Fruit fly (Drosophila melanogaster) whole organism, prepupa: Measurements from ENCODE around the gene Nup93-1.

Experiments used
- Blimp-1 ChIP-seq: fragments of 200-800 bp; sonication (Bioruptor generic); optimal IDR thresholded peaks from 3 replicates; lab custom pipeline; 2017; ENCODE audit warnings: missing biosample characterization, missing genetic modification characterization, mild to moderate bottlenecking, moderate library complexity, missing genetic modification reagents
- CG10669 ChIP-seq: fragments of 200-800 bp; sonication (Bioruptor generic); optimal IDR thresholded peaks from 3 replicates; lab custom pipeline; 2018; ENCODE audit warnings: missing biosample characterization, mild to moderate bottlenecking, missing genetic modification characterization, moderate library complexity
- CG11294 ChIP-seq: fragments of 200-800 bp; sonication (Bioruptor generic); IDR thresholded peaks from 2 replicates; pipeline ENCODE4 v1.3.6; 2022; ENCODE audit warnings: missing biosample characterization, missing genetic modification characterization
- CG11762 ChIP-seq: fragments of 200-800 bp; sonication (Bioruptor generic); optimal IDR thresholded peaks from 3 replicates; lab custom pipeline; 2016; ENCODE audit warnings: missing biosample characterization, missing genetic modification characterization; ENCODE audit not compliant: insufficient read depth
- CG11902 ChIP-seq: fragments of 200-800 bp; sonication (Bioruptor generic); optimal IDR thresholded peaks from 3 replicates; lab custom pipeline; 2016; ENCODE audit warnings: missing biosample characterization, missing genetic modification characterization
- CG15336 ChIP-seq: fragments of 200-800 bp; sonication (Bioruptor generic); IDR thresholded peaks from 2 replicates; pipeline ENCODE4 v1.3.6; 2022; ENCODE audit warnings: missing biosample characterization, missing genetic modification characterization
- CG1621 ChIP-seq: fragments of 200-800 bp; sonication (Bioruptor generic); optimal IDR thresholded peaks from 3 replicates; lab custom pipeline; 2018; ENCODE audit warnings: missing biosample characterization, mild to moderate bottlenecking, missing genetic modification characterization
- CG16779 ChIP-seq: fragments of 200-800 bp; sonication (Bioruptor generic); optimal IDR thresholded peaks from 3 replicates; lab custom pipeline; 2017; ENCODE audit warnings: missing biosample characterization, mild to moderate bottlenecking, missing genetic modification characterization
- CG3032 ChIP-seq: fragments of 200-800 bp; optimal IDR thresholded peaks from 2 replicates; lab custom pipeline; 2019; ENCODE audit warnings: missing biosample characterization, mild to moderate bottlenecking, missing genetic modification characterization, moderate library complexity
- CG31627 ChIP-seq: fragments of 200-800 bp; sonication (Bioruptor generic); optimal IDR thresholded peaks from 3 replicates; lab custom pipeline; 2016; ENCODE audit warnings: missing biosample characterization, missing genetic modification characterization
- CG34406 ChIP-seq: fragments of 200-800 bp; sonication (Bioruptor generic); optimal IDR thresholded peaks from 3 replicates; lab custom pipeline; 2016; ENCODE audit warnings: missing biosample characterization, missing genetic modification characterization
- CG3919 ChIP-seq: fragments of 200-800 bp; sonication (Bioruptor generic); optimal IDR thresholded peaks from 3 replicates; lab custom pipeline; 2016; ENCODE audit warnings: missing biosample characterization, missing genetic modification characterization
- CG6163 ChIP-seq: fragments of 200-800 bp; sonication (Bioruptor generic); IDR thresholded peaks from 3 replicates; pipeline ENCODE4 v1.3.6; 2022; ENCODE audit warnings: missing biosample characterization, missing genetic modification characterization
- CG6276 ChIP-seq: fragments of 200-800 bp; sonication (Bioruptor generic); optimal IDR thresholded peaks from 2 replicates; lab custom pipeline; 2017; ENCODE audit warnings: missing biosample characterization, mild to moderate bottlenecking, missing genetic modification characterization
- CG6808 ChIP-seq: fragments of 200-800 bp; sonication (Bioruptor generic); optimal IDR thresholded peaks from 3 replicates; lab custom pipeline; 2017; ENCODE audit warnings: missing biosample characterization, missing genetic modification characterization, mild to moderate bottlenecking, moderate library complexity, missing genetic modification reagents
- CG7368 ChIP-seq: fragments of 200-800 bp; sonication (Bioruptor generic); optimal IDR thresholded peaks from 3 replicates; lab custom pipeline; 2016; ENCODE audit warnings: missing biosample characterization, missing genetic modification characterization
- CG8119 ChIP-seq: fragments of 200-800 bp; sonication (Bioruptor generic); IDR thresholded peaks from 3 replicates; pipeline ENCODE4 v1.3.6; 2022; ENCODE audit warnings: missing biosample characterization, missing genetic modification characterization
- CG8319 ChIP-seq: fragments of 200-800 bp; sonication (Bioruptor generic); optimal IDR thresholded peaks from 3 replicates; lab custom pipeline; 2016; ENCODE audit warnings: missing biosample characterization, missing genetic modification characterization
- CG8632 ChIP-seq: fragments of 200-800 bp; sonication (Bioruptor generic); optimal IDR thresholded peaks from 3 replicates; lab custom pipeline; 2016; ENCODE audit warnings: missing biosample characterization, missing genetic modification characterization
- CG9139 ChIP-seq: fragments of 200-800 bp; sonication (Bioruptor generic); optimal IDR thresholded peaks from 3 replicates; lab custom pipeline; 2017; ENCODE audit warnings: missing biosample characterization, mild to moderate bottlenecking, missing genetic modification characterization
- Eip75B ChIP-seq: fragments of 200-800 bp; sonication (Bioruptor generic); optimal IDR thresholded peaks from 3 replicates; lab custom pipeline; 2016; ENCODE audit warnings: missing biosample characterization, missing genetic modification characterization
- Eip78C ChIP-seq: fragments of 200-800 bp; sonication (Bioruptor generic); peaks from one replicate; lab custom pipeline; 2016; ENCODE audit warnings: missing biosample characterization, missing genetic modification characterization
- Ets96B ChIP-seq: fragments of 200-800 bp; optimal IDR thresholded peaks from 2 replicates; lab custom pipeline; 2019; ENCODE audit warnings: missing biosample characterization, mild to moderate bottlenecking, missing genetic modification characterization, moderate library complexity
- Gug ChIP-seq: fragments of 200-800 bp; sonication (Bioruptor generic); IDR thresholded peaks from 2 replicates; pipeline ENCODE4 v1.3.6; 2022; ENCODE audit warnings: missing biosample characterization, missing genetic modification characterization
- Hr38 ChIP-seq: sonication (Bioruptor generic); optimal IDR thresholded peaks from 2 replicates; lab custom pipeline; 2016; ENCODE audit warnings: missing biosample characterization, missing genetic modification characterization
- Hr39 ChIP-seq: fragments of 200-800 bp; sonication (Bioruptor generic); optimal IDR thresholded peaks from 2 replicates; lab custom pipeline; 2016; ENCODE audit warnings: missing biosample characterization, missing genetic modification characterization
- Hr4 ChIP-seq: fragments of 200-800 bp; sonication (Bioruptor generic); optimal IDR thresholded peaks from 3 replicates; lab custom pipeline; 2016; ENCODE audit warnings: missing biosample characterization, missing genetic modification characterization
- Lpt ChIP-seq: fragments of 200-800 bp; sonication (Bioruptor generic); optimal IDR thresholded peaks from 3 replicates; lab custom pipeline; 2016; ENCODE audit warnings: missing biosample characterization, missing genetic modification characterization
- Met ChIP-seq: fragments of 200-800 bp; sonication (Bioruptor generic); optimal IDR thresholded peaks from 3 replicates; lab custom pipeline; 2016; ENCODE audit warnings: missing biosample characterization, missing genetic modification characterization
- OdsH ChIP-seq: fragments of 200-800 bp; sonication (Bioruptor generic); optimal IDR thresholded peaks from 3 replicates; lab custom pipeline; 2016; ENCODE audit warnings: missing biosample characterization, missing genetic modification characterization
- Smox ChIP-seq: fragments of 200-800 bp; sonication (Bioruptor generic); optimal IDR thresholded peaks from 3 replicates; lab custom pipeline; 2016; ENCODE audit warnings: missing biosample characterization, missing genetic modification characterization
- Sox102F ChIP-seq: fragments of 200-800 bp; sonication (Bioruptor generic); optimal IDR thresholded peaks from 2 replicates; lab custom pipeline; 2016; ENCODE audit warnings: missing biosample characterization, mild to moderate bottlenecking, missing genetic modification characterization
- Sox15 ChIP-seq: fragments of 200-800 bp; sonication (Bioruptor generic); optimal IDR thresholded peaks from 3 replicates; lab custom pipeline; 2016; ENCODE audit warnings: missing biosample characterization, missing genetic modification characterization
- achi ChIP-seq: fragments of 200-800 bp; sonication (Bioruptor generic); optimal IDR thresholded peaks from 3 replicates; lab custom pipeline; 2016; ENCODE audit warnings: missing biosample characterization, missing genetic modification characterization
- acj6 ChIP-seq: fragments of 200-800 bp; sonication (Bioruptor generic); optimal IDR thresholded peaks from 3 replicates; lab custom pipeline; 2016; ENCODE audit warnings: missing biosample characterization, missing genetic modification characterization
- cyc ChIP-seq: fragments of 200-800 bp; sonication (Bioruptor generic); optimal IDR thresholded peaks from 3 replicates; lab custom pipeline; 2016; ENCODE audit warnings: missing biosample characterization, missing genetic modification characterization
- eg ChIP-seq: fragments of 200-800 bp; sonication (Bioruptor generic); IDR thresholded peaks from 3 replicates; pipeline ENCODE4 v1.3.6; 2022; ENCODE audit warnings: missing biosample characterization, missing genetic modification characterization
- esn ChIP-seq: fragments of 200-800 bp; sonication (Bioruptor generic); optimal IDR thresholded peaks from 2 replicates; lab custom pipeline; 2016; ENCODE audit warnings: missing biosample characterization, mild to moderate bottlenecking, missing genetic modification characterization, moderate library complexity
- fd59A ChIP-seq: fragments of 200-800 bp; sonication (Bioruptor generic); optimal IDR thresholded peaks from 2 replicates; lab custom pipeline; 2017; ENCODE audit warnings: missing biosample characterization, mild to moderate bottlenecking, missing genetic modification characterization, missing genetic modification reagents
- fd85E ChIP-seq: fragments of 200-800 bp; sonication (Bioruptor generic); optimal IDR thresholded peaks from 3 replicates; lab custom pipeline; 2016; ENCODE audit warnings: missing biosample characterization, missing genetic modification characterization
- fkh ChIP-seq: fragments of 200-800 bp; sonication (Bioruptor generic); optimal IDR thresholded peaks from 3 replicates; lab custom pipeline; 2017; ENCODE audit warnings: missing biosample characterization, mild to moderate bottlenecking, missing genetic modification characterization, moderate library complexity
- lz ChIP-seq: fragments of 200-800 bp; sonication (Bioruptor generic); optimal IDR thresholded peaks from 3 replicates; lab custom pipeline; 2016; ENCODE audit warnings: missing biosample characterization, missing genetic modification characterization
- pdm3 ChIP-seq: fragments of 200-800 bp; sonication (Bioruptor generic); optimal IDR thresholded peaks from 3 replicates; lab custom pipeline; 2016; ENCODE audit warnings: missing biosample characterization, missing genetic modification characterization
- salr ChIP-seq, 2 experiments: fragments of 200-800 bp; sonication (Bioruptor generic); optimal IDR thresholded peaks; 3 replicates each; lab custom pipeline; 2016 to 2018; ENCODE audit warnings: missing biosample characterization in 2 of 2, missing genetic modification characterization in 2 of 2, mild to moderate bottlenecking in 1 of 2
- spab ChIP-seq: fragments of 200-800 bp; sonication (Bioruptor generic); optimal IDR thresholded peaks from 2 replicates; lab custom pipeline; 2017; ENCODE audit warnings: missing biosample characterization, mild to moderate bottlenecking, missing genetic modification characterization, missing genetic modification reagents
- ss ChIP-seq, 2 experiments: fragments of 200-800 bp; sonication (Bioruptor generic); optimal IDR thresholded peaks; 2 replicates in 1 of 2; 3 replicates in 1 of 2; lab custom pipeline; 2017 to 2018; ENCODE audit warnings: mild to moderate bottlenecking in 2 of 2, missing biosample characterization in 2 of 2, missing genetic modification characterization in 2 of 2, moderate library complexity in 1 of 2
- svp ChIP-seq: fragments of 200-800 bp; sonication (Bioruptor generic); peaks from one replicate; lab custom pipeline; 2016; ENCODE audit warnings: missing biosample characterization, missing genetic modification characterization
- topi ChIP-seq: fragments of 200-800 bp; sonication (Bioruptor generic); optimal IDR thresholded peaks from 3 replicates; lab custom pipeline; 2016; ENCODE audit warnings: missing biosample characterization, missing genetic modification characterization
- vri ChIP-seq: fragments of 200-800 bp; sonication (Bioruptor generic); optimal IDR thresholded peaks from 3 replicates; lab custom pipeline; 2016; ENCODE audit warnings: missing biosample characterization, mild to moderate bottlenecking, missing genetic modification characterization

Gene Nup93-1

dm6 chrX:13838255-13838654 lies 15.6 kb downstream of the Nup93-1 start (continued):
- TF ChIP-seq achi (no peak), vri (GFP tag; lab: Kevin White, UChicago) (no peak), eg (GFP tag; lab: Robert Waterston, UW) (peak; percentile 81), ss (GFP tag; optimal IDR thresholded peaks at IDR 0.05; lab: Kevin White, UChicago) (peak in 1 of 2 experiments; percentile 2), Hr4 (GFP tag; lab: Kevin White, UChicago) (no peak), CG8632 (GFP tag; lab: Kevin White, UChicago) (peak; percentile 16), spab (GFP tag; lab: Kevin White, UChicago) (no peak), svp (GFP tag; lab: Kevin White, UChicago) (no peak), Met (no peak), cyc (GFP tag; lab: Kevin White, UChicago) (no peak), CG8119 (GFP tag; lab: Robert Waterston, UW) (peak; percentile 71), CG1621 (no peak), CG9139 (no peak), topi (GFP tag; lab: Kevin White, UChicago) (no peak), Hr39 (GFP tag; lab: Kevin White, UChicago) (no peak), Eip78C (GFP tag; lab: Kevin White, UChicago) (peak; percentile 48), Eip75B (GFP tag; lab: Kevin White, UChicago) (no peak), esn (GFP tag; lab: Kevin White, UChicago) (no peak), CG6276 (GFP tag; lab: Kevin White, UChicago) (peak; percentile 52), Hr38 (GFP tag; lab: Kevin White, UChicago) (no peak), fd85E (GFP tag; lab: Kevin White, UChicago) (no peak), CG11294 (GFP tag; lab: Robert Waterston, UW) (no peak), CG3919 (no peak), CG11902 (GFP tag; lab: Kevin White, UChicago) (no peak), Sox102F (GFP tag; lab: Kevin White, UChicago) (no peak), fkh (no peak), Smox (no peak), CG34406 (GFP tag; lab: Kevin White, UChicago) (peak; percentile 25), CG6808 (no peak), salr (GFP tag; optimal IDR thresholded peaks at IDR 0.05; lab: Kevin White, UChicago) (no peak), fd59A (GFP tag; lab: Kevin White, UChicago) (no peak), Sox15 (GFP tag; lab: Kevin White, UChicago) (no peak), Blimp-1 (GFP tag; lab: Kevin White, UChicago) (no peak), Lpt (GFP tag; lab: Kevin White, UChicago) (no peak), CG6163 (GFP tag; lab: Robert Waterston, UW) (peak; percentile 61; the same call in 2 of the 3 replicates), CG7368 (GFP tag; lab: Kevin White, UChicago) (no peak), CG8319 (GFP tag; lab: Kevin White, UChicago) (no peak)
- TF ChIP-seq, all 60 proteins: peak for 15

- peak; percentile 49 for TF ChIP-seq Blimp-1 (GFP tag; lab: Kevin White, UChicago)
- peak; percentile 93 for TF ChIP-seq pdm3 (GFP tag; lab: Kevin White, UChicago)
- peak; percentile 95 for TF ChIP-seq Lpt (GFP tag; lab: Kevin White, UChicago)
- TF ChIP-seq Gug: peak; percentile 93
- TF ChIP-seq CG10669: peak; percentile 85
- peak; percentile 74 to 80 for TF ChIP-seq salr (GFP tag; optimal IDR thresholded peaks at IDR 0.05; lab: Kevin White, UChicago)
- peak; percentile 77 for TF ChIP-seq Ets96B (tag; lab: Kevin White, UChicago)
- TF ChIP-seq Hr39 (GFP tag; lab: Kevin White, UChicago): peak; percentile 90
- TF ChIP-seq CG8632 (GFP tag; lab: Kevin White, UChicago): peak; percentile 84
- peak; percentile 66 for TF ChIP-seq fd85E (GFP tag; lab: Kevin White, UChicago)
- TF ChIP-seq CG11762 (GFP tag; lab: Kevin White, UChicago): peak; percentile 88
- TF ChIP-seq CG8319 (GFP tag; lab: Kevin White, UChicago): peak; percentile 76
- peak; percentile 94 for TF ChIP-seq CG6163 (GFP tag; lab: Robert Waterston, UW)
- TF ChIP-seq CG3919: peak; percentile 91
- TF ChIP-seq lz (GFP tag; lab: Kevin White, UChicago): peak; percentile 89
- TF ChIP-seq CG3032 (tag; lab: Kevin White, UChicago): peak; percentile 64
- TF ChIP-seq Sox15 (GFP tag; lab: Kevin White, UChicago): peak; percentile 84
- peak; percentile 87 for TF ChIP-seq acj6 (GFP tag; lab: Kevin White, UChicago)
- TF ChIP-seq CG31627 (GFP tag; lab: Kevin White, UChicago): peak; percentile 90
- peak; percentile 90 for TF ChIP-seq cyc (GFP tag; lab: Kevin White, UChicago)
- TF ChIP-seq CG16779 (tag; lab: Kevin White, UChicago): peak; percentile 73
- TF ChIP-seq fd59A (GFP tag; lab: Kevin White, UChicago): peak; percentile 75
- peak; percentile 88 for TF ChIP-seq achi
- TF ChIP-seq CG11294 (GFP tag; lab: Robert Waterston, UW): peak; percentile 85
- peak; percentile 85 for TF ChIP-seq Smox
- TF ChIP-seq OdsH (GFP tag; lab: Kevin White, UChicago): peak; percentile 90
- TF ChIP-seq eg (GFP tag; lab: Robert Waterston, UW): peak; percentile 96
- peak; percentile 96 for TF ChIP-seq CG15336 (GFP tag; lab: Robert Waterston, UW)
These were observed 16.3 kb downstream of the Nup93-1 start for dm6 chrX:13838892-13839291.
